Worm (Caenorhabditis elegans): ENCODE data around the gene F46B6.6.

DNA sequence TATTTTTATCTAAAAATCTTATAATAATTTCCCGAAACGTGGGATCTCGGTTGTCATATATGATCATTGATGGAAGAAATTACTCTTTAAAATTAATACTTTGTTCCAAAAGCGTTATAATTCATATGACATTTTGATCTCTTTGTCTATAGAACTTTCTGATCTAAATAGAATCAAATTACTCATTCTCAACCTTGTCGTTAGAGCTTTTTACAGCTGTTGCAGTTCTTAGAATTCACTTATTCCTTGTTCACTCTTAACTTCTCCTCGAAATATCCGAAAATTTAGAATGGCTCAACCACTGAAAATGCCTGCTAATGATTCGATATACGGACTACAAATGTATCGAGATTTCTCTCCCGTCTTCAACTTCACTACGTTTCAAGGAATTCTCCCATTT lies 24.5 kb upstream of the F46B6.6 start, which contains the start of gene sru-29:
- TF ChIP-seq Y79H2A.3 (GFP tag; conservative IDR thresholded peaks at IDR 0.05): no peak
- no peak for TF ChIP-seq mxl-1 (tag; optimal IDR thresholded peaks at IDR 0.05)
- no peak for TF ChIP-seq cebp-2 (GFP tag; IDR thresholded peaks at IDR 0.05)
- TF ChIP-seq F23B12.7 (tag; optimal IDR thresholded peaks at IDR 0.05; ENCODE audit: insufficient read depth): no peak
- TF ChIP-seq Y67H2A.10 (GFP tag; conservative IDR thresholded peaks at IDR 0.05): no peak
- TF ChIP-seq madf-8 (GFP tag; conservative IDR thresholded peaks at IDR 0.05): no peak
- no peak for TF ChIP-seq bed-2 (GFP tag; IDR thresholded peaks at IDR 0.05)
- no peak for TF ChIP-seq cebp-1 (GFP tag; IDR thresholded peaks at IDR 0.05)
- TF ChIP-seq cebp-1 (tag; optimal IDR thresholded peaks at IDR 0.05): no peak
- TF ChIP-seq somi-1 (GFP tag; optimal IDR thresholded peaks at IDR 0.05): no peak
- no peak for TF ChIP-seq nfya-1 (tag; optimal IDR thresholded peaks at IDR 0.05; ENCODE audit: borderline replicate concordance, insufficient read depth)
- no peak for TF ChIP-seq tbx-9 (tag; optimal IDR thresholded peaks at IDR 0.05; ENCODE audit: borderline replicate concordance)

All from whole organism, young adult.